Fruit fly (Drosophila melanogaster): ENCODE measurements around the gene Mnat9.
A peak's percentile ranks its signal among the peaks of the same experiment; 100 is the strongest.

The Mnat9 gene

DNA sequence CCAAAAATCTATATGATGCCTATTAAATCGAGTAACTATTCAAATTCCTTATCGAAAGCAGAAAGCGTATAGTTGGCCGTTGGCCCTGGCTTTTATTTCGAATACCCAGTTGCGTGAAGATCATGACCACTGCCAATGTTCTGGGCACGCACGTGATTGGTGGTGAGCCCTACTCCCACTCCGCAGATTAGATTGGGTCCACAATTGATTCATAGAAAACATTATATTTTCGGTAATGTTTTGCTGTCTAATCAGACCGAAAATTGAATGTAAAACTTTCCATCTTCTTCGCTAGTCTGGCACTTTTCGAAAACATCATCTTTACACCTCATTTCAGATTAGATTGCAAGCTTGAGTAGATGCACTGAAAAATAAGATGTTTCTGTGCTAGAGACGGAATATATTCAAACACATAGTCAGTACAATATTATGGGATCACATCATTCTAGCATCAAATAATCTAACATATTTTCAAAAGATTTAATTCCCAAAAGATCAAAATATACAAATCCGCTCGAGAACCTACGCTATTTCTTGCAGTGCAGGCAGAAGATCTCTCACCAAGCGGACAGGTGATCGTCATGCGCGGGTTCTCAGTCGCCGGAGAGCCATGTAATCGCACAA is 23.6 kb downstream of the Mnat9 start, which contains the start of gene CG1774 (continued):
- peak; percentile 72 for TF ChIP-seq CG1233 (GFP tag; optimal IDR thresholded peaks at IDR 0.05)
- TF ChIP-seq CG14441 (GFP tag; IDR thresholded peaks at IDR 0.05): peak; percentile 83
- peak; percentile 79 for TF ChIP-seq CG17359 (tag; optimal IDR thresholded peaks at IDR 0.05)
- TF ChIP-seq lov (optimal IDR thresholded peaks at IDR 0.05): no peak
- no peak for TF ChIP-seq lov (GFP tag; IDR thresholded peaks at IDR 0.05)
- TF ChIP-seq Ptx1 (GFP tag; IDR thresholded peaks at IDR 0.05): peak; percentile 85
- peak; percentile 75 for TF ChIP-seq CG1792 (GFP tag; optimal IDR thresholded peaks at IDR 0.05)
- no peak for TF ChIP-seq chinmo (GFP tag; IDR thresholded peaks at IDR 0.05; ENCODE audit: partially characterized antibody)
- TF ChIP-seq wek (GFP tag; optimal IDR thresholded peaks at IDR 0.05): peak; percentile 4
- TF ChIP-seq CG10209 (GFP tag; optimal IDR thresholded peaks at IDR 0.05): peak; percentile 77
- no peak for TF ChIP-seq CG4617 (GFP tag; optimal IDR thresholded peaks at IDR 0.05; ENCODE audit: borderline replicate concordance)
- TF ChIP-seq CG9727 (GFP tag; optimal IDR thresholded peaks at IDR 0.05): peak; percentile 81
- TF ChIP-seq mirr (GFP tag; optimal IDR thresholded peaks at IDR 0.05): peak; percentile 39
- peak; percentile 96 for TF ChIP-seq Ets65A (GFP tag)
- no peak for TF ChIP-seq CG34224 (GFP tag; IDR thresholded peaks at IDR 0.05; ENCODE audit: partially characterized antibody)
- TF ChIP-seq Oli (tag; optimal IDR thresholded peaks at IDR 0.05): peak; percentile 68
- TF ChIP-seq Tbp (GFP tag; optimal IDR thresholded peaks at IDR 0.05): no peak
- TF ChIP-seq fu2 (GFP tag; optimal IDR thresholded peaks at IDR 0.05): peak; percentile 77
- TF ChIP-seq CG7963 (GFP tag; IDR thresholded peaks at IDR 0.05; ENCODE audit: partially characterized antibody): no peak
- peak; percentile 31 for TF ChIP-seq CG3838 (GFP tag; optimal IDR thresholded peaks at IDR 0.05)
- TF ChIP-seq CG2712 (tag; optimal IDR thresholded peaks at IDR 0.05): peak; percentile 76
- TF ChIP-seq HmgD (GFP tag; optimal IDR thresholded peaks at IDR 0.05): peak; percentile 47
- TF ChIP-seq Poxn (GFP tag; IDR thresholded peaks at IDR 0.05): peak; percentile 63
- TF ChIP-seq CG32772 (GFP tag; IDR thresholded peaks at IDR 0.05): peak; percentile 71; the same call in 1 of the 2 replicates
- TF ChIP-seq lmd (GFP tag; IDR thresholded peaks at IDR 0.05): peak; percentile 81
- peak; percentile 79 for TF ChIP-seq CG12744 (GFP tag; optimal IDR thresholded peaks at IDR 0.05)
- TF ChIP-seq crol (GFP tag; IDR thresholded peaks at IDR 0.05): no peak
- peak; percentile 34 for TF ChIP-seq CG11398 (GFP tag; optimal IDR thresholded peaks at IDR 0.05)
- no peak for TF ChIP-seq Sin3A (optimal IDR thresholded peaks at IDR 0.05)
- no peak; the same call in 1 of the 2 replicates for TF ChIP-seq sens-2 (GFP tag; IDR thresholded peaks at IDR 0.05)
- TF ChIP-seq sd (tag; optimal IDR thresholded peaks at IDR 0.05): peak; percentile 51
- no peak for TF ChIP-seq jing (GFP tag; optimal IDR thresholded peaks at IDR 0.05)
- no peak for TF ChIP-seq hbn (GFP tag; IDR thresholded peaks at IDR 0.05; ENCODE audit: partially characterized antibody)
- peak; percentile 65 for TF ChIP-seq tin (GFP tag; optimal IDR thresholded peaks at IDR 0.05)
- TF ChIP-seq odd (GFP tag; optimal IDR thresholded peaks at IDR 0.05): peak; percentile 40
- TF ChIP-seq CG6791 (GFP tag; IDR thresholded peaks at IDR 0.05; ENCODE audit: partially characterized antibody): no peak
- TF ChIP-seq shn (GFP tag; optimal IDR thresholded peaks at IDR 0.05): peak; percentile 22
- peak; percentile 27 for TF ChIP-seq CG8359 (GFP tag; optimal IDR thresholded peaks at IDR 0.05; ENCODE audit: borderline replicate concordance)
- peak; percentile 77; the same call in 2 of the 3 replicates for TF ChIP-seq Aef1 (GFP tag; IDR thresholded peaks at IDR 0.05)
- no peak for TF ChIP-seq Doc2 (GFP tag; IDR thresholded peaks at IDR 0.05)
- peak; percentile 8 for TF ChIP-seq sima (GFP tag; optimal IDR thresholded peaks at IDR 0.05)
- TF ChIP-seq nerfin-1 (tag; optimal IDR thresholded peaks at IDR 0.05): no peak
- peak; percentile 65 for TF ChIP-seq toy (GFP tag; IDR thresholded peaks at IDR 0.05)
- no peak for TF ChIP-seq HLH4C (GFP tag; IDR thresholded peaks at IDR 0.05; ENCODE audit: partially characterized antibody)
- TF ChIP-seq abd-A (tag; optimal IDR thresholded peaks at IDR 0.05): no peak
- TF ChIP-seq dmrt99B (tag; optimal IDR thresholded peaks at IDR 0.05): peak; percentile 72
- TF ChIP-seq Med (GFP tag): peak; percentile 98
- peak; percentile 66 for TF ChIP-seq CG18262 (tag; optimal IDR thresholded peaks at IDR 0.05)
- TF ChIP-seq otp (GFP tag; IDR thresholded peaks at IDR 0.05): peak; percentile 66; the same call in 2 of the 3 replicates
- TF ChIP-seq CG8089 (GFP tag; optimal IDR thresholded peaks at IDR 0.05): peak; percentile 15

Measured in whole organism, embryonic.